Worm (Caenorhabditis elegans) whole organism, mixed stage, embryonic: Measurements from ENCODE around the gene pals-20.

Experiments
- blmp-1 ChIP-seq: fragments of 150-350 bp; optimal IDR thresholded peaks from 2 replicates; lab custom pipeline; 2014; ENCODE audit warnings: missing biosample characterization, missing genetic modification characterization
- ces-1 ChIP-seq: fragments of 150-350 bp; optimal IDR thresholded peaks from 2 replicates; lab custom pipeline; 2014; ENCODE audit warnings: missing biosample characterization, missing genetic modification reagents, missing genetic modification characterization
- hlh-1 ChIP-seq: fragments of 150-350 bp; optimal IDR thresholded peaks from 2 replicates; lab custom pipeline; 2014; ENCODE audit warnings: missing biosample characterization, missing genetic modification reagents, missing genetic modification characterization
- mep-1 ChIP-seq: fragments of 150-350 bp; optimal IDR thresholded peaks from 2 replicates; lab custom pipeline; 2017; ENCODE audit warnings: missing biosample characterization, missing genetic modification reagents, missing genetic modification characterization, inconsistent platforms
- mls-2 ChIP-seq: sonication (generic microtip); optimal IDR thresholded peaks from 2 replicates; lab custom pipeline; 2016; ENCODE audit warnings: mild to moderate bottlenecking, missing genetic modification characterization, moderate library complexity, missing compliant biosample characterization
- nhr-12 ChIP-seq: fragments of 150-350 bp; optimal IDR thresholded peaks from 2 replicates; lab custom pipeline; 2014; ENCODE audit warnings: missing biosample characterization, missing genetic modification characterization
- tbx-8 ChIP-seq: fragments of 200-800 bp; sonication (Bioruptor generic); optimal IDR thresholded peaks from 2 replicates; lab custom pipeline; 2018; ENCODE audit warnings: mild to moderate bottlenecking, missing genetic modification characterization, moderate library complexity, missing compliant biosample characterization
- unc-62 ChIP-seq: fragments of 150-350 bp; optimal IDR thresholded peaks from 2 replicates; lab custom pipeline; 2014; ENCODE audit warnings: missing biosample characterization, missing genetic modification reagents, missing genetic modification characterization
- ztf-11 ChIP-seq: fragments of 150-350 bp; optimal IDR thresholded peaks from 2 replicates; lab custom pipeline; 2014; ENCODE audit warnings: missing biosample characterization, missing genetic modification characterization

ce11 chrIII:1391752-1392151 is 3.6 kb upstream of the pals-20 start, which contains the start of gene pals-17:
- no peak for TF ChIP-seq tbx-8 (GFP tag; lab: Kevin White, UChicago)
- no peak for TF ChIP-seq ztf-11 (tag; lab: Kevin White, UChicago)
- no peak for TF ChIP-seq unc-62 (GFP tag; lab: Kevin White, UChicago)
- TF ChIP-seq mls-2, result no peak
- no peak for TF ChIP-seq blmp-1 (tag; lab: Kevin White, UChicago)
- no peak for TF ChIP-seq hlh-1 (tag; lab: Kevin White, UChicago)
- no peak for TF ChIP-seq mep-1 (tag; lab: Kevin White, UChicago)
- no peak for TF ChIP-seq nhr-12
- no peak for TF ChIP-seq ces-1 (GFP tag; lab: Kevin White, UChicago)
